Fruit fly (Drosophila melanogaster): ENCODE results near the gene Vps16B.
A peak's percentile ranks its signal among the peaks of the same experiment; 100 is the strongest.

Gene Vps16B

dm6 chr3R:29816266-29816665 lies at the start of gene Vps16B (continued):
- TF ChIP-seq Hmx (GFP tag; optimal IDR thresholded peaks at IDR 0.05): no peak

DNA sequence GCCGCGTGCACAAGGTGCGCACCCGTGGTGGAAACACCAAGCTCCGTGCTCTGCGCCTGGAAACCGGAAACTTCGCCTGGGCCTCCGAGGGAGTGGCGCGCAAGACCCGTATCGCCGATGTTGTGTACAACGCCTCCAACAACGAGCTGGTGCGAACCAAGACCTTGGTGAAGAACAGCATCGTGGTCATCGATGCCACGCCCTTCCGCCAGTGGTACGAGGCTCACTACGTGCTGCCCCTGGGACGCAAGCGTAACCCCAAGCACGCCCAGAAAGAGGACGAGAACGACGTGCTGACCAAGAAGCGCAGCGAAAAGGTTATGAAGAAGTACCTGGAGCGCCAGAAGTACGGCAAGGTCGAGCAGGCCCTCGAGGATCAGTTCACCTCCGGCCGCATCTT lies 46.5 kb upstream of the Vps16B start:
- TF ChIP-seq CG17359 (tag; optimal IDR thresholded peaks at IDR 0.05) (no peak), trem (tag; optimal IDR thresholded peaks at IDR 0.05) (no peak), zfh1 (GFP tag; IDR thresholded peaks at IDR 0.05) (peak; percentile 11; the same call in 1 of the 3 replicates), ab (GFP tag; optimal IDR thresholded peaks at IDR 0.05) (no peak), ranshi (GFP tag; IDR thresholded peaks at IDR 0.05) (no peak), CG6791 (GFP tag; IDR thresholded peaks at IDR 0.05; ENCODE audit: partially characterized antibody) (0 out of 3 replicates have a peak, but pooled peaks have one; percentile 25), pum (GFP tag; optimal IDR thresholded peaks at IDR 0.05) (no peak), CG12299 (tag; optimal IDR thresholded peaks at IDR 0.05) (no peak), CG6689 (GFP tag; IDR thresholded peaks at IDR 0.05) (no peak), dysf (GFP tag; IDR thresholded peaks at IDR 0.05) (0 out of 3 replicates have a peak, but pooled peaks have one; percentile 33), crol (GFP tag; IDR thresholded peaks at IDR 0.05) (no peak), ci (GFP tag; IDR thresholded peaks at IDR 0.05) (no peak), CG11696 (GFP tag; IDR thresholded peaks at IDR 0.05) (no peak), CG10321 (GFP tag; IDR thresholded peaks at IDR 0.05) (no peak), CG10979 (tag; optimal IDR thresholded peaks at IDR 0.05) (no peak), CG11695 (GFP tag; IDR thresholded peaks at IDR 0.05) (no peak), sob (GFP tag; IDR thresholded peaks at IDR 0.05) (peak; percentile 15; the same call in 1 of the 2 replicates), vvl (GFP tag; IDR thresholded peaks at IDR 0.05) (no peak), Hr51 (GFP tag; optimal IDR thresholded peaks at IDR 0.05) (no peak), Mad (GFP tag; optimal IDR thresholded peaks at IDR 0.05) (no peak), CG9817 (tag; optimal IDR thresholded peaks at IDR 0.05) (no peak), chinmo (GFP tag; IDR thresholded peaks at IDR 0.05; ENCODE audit: partially characterized antibody) (0 out of 4 replicates have a peak, but pooled peaks have one; percentile 22), Atf6 (GFP tag; IDR thresholded peaks at IDR 0.05) (0 out of 2 replicates have a peak, but pooled peaks have one; percentile 18), ase (GFP tag; IDR thresholded peaks at IDR 0.05) (no peak), Doc3 (GFP tag; IDR thresholded peaks at IDR 0.05; ENCODE audit: partially characterized antibody) (no peak), Med (GFP tag) (peak; percentile 70), CG3995 (GFP tag; optimal IDR thresholded peaks at IDR 0.05) (no peak), dimm (GFP tag; IDR thresholded peaks at IDR 0.05) (no peak), CG9932 (GFP tag; IDR thresholded peaks at IDR 0.05) (no peak), CG16779 (GFP tag; IDR thresholded peaks at IDR 0.05) (peak; percentile 28; the same call in 1 of the 2 replicates), CG32532 (GFP tag; IDR thresholded peaks at IDR 0.05) (0 out of 2 replicates have a peak, but pooled peaks have one; percentile 11)

- peak; percentile 65 for TF ChIP-seq CG9932 (GFP tag; IDR thresholded peaks at IDR 0.05)
- peak; percentile 33 for TF ChIP-seq fd3F (GFP tag; optimal IDR thresholded peaks at IDR 0.05)
- TF ChIP-seq CG6765 (GFP tag; optimal IDR thresholded peaks at IDR 0.05): peak; percentile 69
- peak; percentile 66 for TF ChIP-seq CG10209 (GFP tag; optimal IDR thresholded peaks at IDR 0.05)
- TF ChIP-seq mam (GFP tag; optimal IDR thresholded peaks at IDR 0.05): peak; percentile 25
- TF ChIP-seq CG1832 (GFP tag; optimal IDR thresholded peaks at IDR 0.05): no peak
- TF ChIP-seq Antp (GFP tag; optimal IDR thresholded peaks at IDR 0.05): peak; percentile 4
- peak; percentile 45 for TF ChIP-seq ATbp (GFP tag; optimal IDR thresholded peaks at IDR 0.05)
- no peak for TF ChIP-seq knrl (GFP tag; IDR thresholded peaks at IDR 0.05; ENCODE audit: partially characterized antibody)
- peak; percentile 71 for TF ChIP-seq CG2116 (GFP tag; optimal IDR thresholded peaks at IDR 0.05)
- TF ChIP-seq Bteb2 (GFP tag; optimal IDR thresholded peaks at IDR 0.05): no peak
- peak; percentile 65 for TF ChIP-seq MTF-1 (GFP tag; optimal IDR thresholded peaks at IDR 0.05; ENCODE audit: borderline replicate concordance)
- peak; percentile 72 for TF ChIP-seq CG30020 (tag; optimal IDR thresholded peaks at IDR 0.05)
- TF ChIP-seq CG8388 (GFP tag; optimal IDR thresholded peaks at IDR 0.05): peak; percentile 50
- TF ChIP-seq CG7963 (GFP tag; IDR thresholded peaks at IDR 0.05; ENCODE audit: partially characterized antibody): no peak
- peak; percentile 37; the same call in 1 of the 2 replicates for TF ChIP-seq Ptx1 (GFP tag; IDR thresholded peaks at IDR 0.05)
- TF ChIP-seq wek (GFP tag; optimal IDR thresholded peaks at IDR 0.05): peak; percentile 90
Observed at dm6 chr3R:29861432-29862249, 45.4 kb upstream of the Vps16B start, which contains the start of the genes CG15514 and RpS8. TSS of gene CG15514 (minus strand) at chr3R:29861494. TSS of gene RpS8 (plus strand) at chr3R:29861582.

All from whole organism, embryonic.